Worm (Caenorhabditis elegans): Measurements from ENCODE around the gene F36F12.1.

The F36F12.1 gene

DNA sequence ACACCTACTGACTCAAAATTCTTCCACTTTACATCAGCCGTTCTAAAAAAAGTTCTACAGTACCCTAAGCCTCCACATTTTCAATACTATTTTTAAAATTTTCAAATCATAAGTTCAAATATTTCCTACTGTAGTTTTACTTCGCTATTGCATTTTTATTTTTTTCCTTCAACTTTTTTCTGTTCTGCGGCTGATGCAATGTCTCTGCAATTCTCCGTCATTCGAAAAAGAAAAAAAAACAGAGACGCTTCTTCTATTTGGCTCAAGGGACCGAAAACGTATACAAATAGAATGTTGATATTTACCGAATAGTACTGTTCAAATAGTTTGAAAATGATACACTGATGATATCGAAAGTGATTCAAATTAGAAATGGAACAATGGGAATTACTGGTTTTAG, 35.3 kb upstream of the F36F12.1 start:
- TF ChIP-seq scrt-1 (GFP tag; IDR thresholded peaks at IDR 0.05) (no peak), pes-1 (GFP tag; IDR thresholded peaks at IDR 0.05) (no peak), ets-7 (tag; optimal IDR thresholded peaks at IDR 0.05) (no peak), ceh-36 (tag; optimal IDR thresholded peaks at IDR 0.05) (no peak), tra-4 (tag; optimal IDR thresholded peaks at IDR 0.05) (no peak), hnd-1 (tag; optimal IDR thresholded peaks at IDR 0.05) (no peak), aly-1 (tag; optimal IDR thresholded peaks at IDR 0.05) (no peak), sea-1 (GFP tag; conservative IDR thresholded peaks at IDR 0.05) (no peak), tbx-37 (GFP tag; conservative IDR thresholded peaks at IDR 0.05) (no peak), hmbx-1 (tag; optimal IDR thresholded peaks at IDR 0.05) (no peak), ama-1 (optimal IDR thresholded peaks at IDR 0.05) (no peak)

DNA sequence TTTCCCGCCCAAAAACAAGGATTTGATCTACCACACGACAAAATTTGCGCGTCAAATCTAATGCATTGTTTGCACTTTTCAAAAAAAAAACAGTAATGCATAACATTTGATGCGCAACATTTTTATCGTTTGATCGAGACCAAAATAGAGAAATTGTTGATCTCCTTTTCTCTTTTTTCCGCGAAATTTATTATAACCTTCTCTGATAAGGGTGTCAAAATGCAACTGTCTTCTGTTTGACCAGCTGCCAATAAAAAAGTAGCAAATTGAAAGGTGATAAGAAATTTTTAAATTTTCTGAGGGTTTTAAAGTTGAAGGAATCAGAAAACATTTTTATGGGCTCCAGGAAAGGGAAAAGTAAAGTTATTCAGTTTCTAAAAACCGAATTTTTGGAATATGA, 34.0 kb upstream of the F36F12.1 start:
- TF ChIP-seq aly-1 (tag; optimal IDR thresholded peaks at IDR 0.05) (no peak), pes-1 (GFP tag; IDR thresholded peaks at IDR 0.05) (no peak)

DNA sequence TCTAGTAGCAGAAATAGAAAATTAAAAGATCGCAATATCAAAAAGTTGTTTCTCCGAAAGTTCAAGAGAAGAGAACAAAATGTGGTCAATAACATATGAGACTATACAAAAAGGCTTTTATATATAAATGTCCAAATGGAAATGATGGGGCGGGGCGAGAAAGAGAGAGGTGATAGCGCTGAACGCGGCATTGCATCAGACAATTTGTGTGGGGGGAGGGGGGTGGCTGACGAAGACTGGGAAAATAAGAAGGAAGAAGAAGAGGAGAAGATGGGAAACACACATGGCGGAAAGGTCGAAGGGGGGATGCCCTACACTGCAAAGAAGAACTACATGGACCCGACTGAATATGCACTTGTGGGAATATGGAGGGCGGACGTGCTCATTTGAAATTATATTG, 32.3 kb upstream of the F36F12.1 start:
- TF ChIP-seq pes-1 (GFP tag; IDR thresholded peaks at IDR 0.05) (no peak), ceh-36 (tag; optimal IDR thresholded peaks at IDR 0.05) (no peak)

DNA sequence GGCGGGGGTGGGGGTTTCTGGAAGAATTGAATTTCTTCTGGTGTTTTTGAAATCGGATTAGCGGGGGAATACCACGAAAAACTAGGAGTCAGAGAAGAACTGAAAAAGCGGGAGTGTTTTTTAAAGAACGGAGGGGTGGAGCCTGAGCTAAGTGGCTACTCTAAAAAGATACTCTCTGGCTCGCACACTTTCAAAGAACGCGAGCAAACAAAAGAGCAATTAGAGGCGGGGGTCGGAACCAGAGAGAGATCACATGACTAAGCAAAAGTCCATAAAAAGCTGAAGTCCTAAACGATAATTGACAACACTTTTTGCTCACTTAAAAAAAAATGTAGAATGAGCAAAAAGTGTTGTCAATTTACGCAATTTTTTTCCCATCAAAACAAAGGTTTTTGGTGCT, 31.3 kb upstream of the F36F12.1 start:
- TF ChIP-seq hmbx-1 (tag; optimal IDR thresholded peaks at IDR 0.05) (no peak), pes-1 (GFP tag; IDR thresholded peaks at IDR 0.05) (no peak), tbx-11 (GFP tag; IDR thresholded peaks at IDR 0.05) (no peak), tbx-37 (GFP tag; conservative IDR thresholded peaks at IDR 0.05) (no peak), hmg-4 (GFP tag; optimal IDR thresholded peaks at IDR 0.05) (no peak), hnd-1 (tag; optimal IDR thresholded peaks at IDR 0.05) (no peak), ama-1 (optimal IDR thresholded peaks at IDR 0.05) (no peak)

DNA sequence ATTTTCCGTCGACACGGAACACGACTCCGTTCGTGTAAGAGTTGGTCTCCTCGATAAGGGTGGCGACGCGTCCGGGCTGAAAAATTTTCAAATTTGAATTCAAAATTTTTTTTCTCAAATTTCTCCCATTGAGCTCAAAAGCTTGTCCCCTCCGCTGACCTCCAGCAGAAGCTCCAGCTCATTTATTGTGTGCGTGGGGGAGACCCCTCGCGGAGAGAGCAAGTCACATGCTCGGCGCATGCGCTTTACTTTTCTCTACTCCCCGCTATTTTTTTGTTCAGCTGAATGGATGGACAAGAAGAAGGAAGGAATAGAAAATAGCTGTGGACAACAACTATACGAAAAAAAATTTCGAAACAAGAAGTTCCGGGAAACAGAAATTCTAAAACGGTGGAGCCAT, 30.5 kb upstream of the F36F12.1 start:
- TF ChIP-seq scrt-1 (GFP tag; IDR thresholded peaks at IDR 0.05) (no peak), pes-1 (GFP tag; IDR thresholded peaks at IDR 0.05) (0 out of 2 replicates have a peak, but pooled peaks have one; percentile 34), flt-1 (GFP tag; IDR thresholded peaks at IDR 0.05) (no peak), tbx-11 (GFP tag; IDR thresholded peaks at IDR 0.05) (no peak), ama-1 (optimal IDR thresholded peaks at IDR 0.05) (no peak), hmg-4 (GFP tag; optimal IDR thresholded peaks at IDR 0.05) (no peak), aly-1 (tag; optimal IDR thresholded peaks at IDR 0.05) (no peak), ceh-13 (GFP tag; optimal IDR thresholded peaks at IDR 0.05) (no peak), hmbx-1 (tag; optimal IDR thresholded peaks at IDR 0.05) (no peak)

DNA sequence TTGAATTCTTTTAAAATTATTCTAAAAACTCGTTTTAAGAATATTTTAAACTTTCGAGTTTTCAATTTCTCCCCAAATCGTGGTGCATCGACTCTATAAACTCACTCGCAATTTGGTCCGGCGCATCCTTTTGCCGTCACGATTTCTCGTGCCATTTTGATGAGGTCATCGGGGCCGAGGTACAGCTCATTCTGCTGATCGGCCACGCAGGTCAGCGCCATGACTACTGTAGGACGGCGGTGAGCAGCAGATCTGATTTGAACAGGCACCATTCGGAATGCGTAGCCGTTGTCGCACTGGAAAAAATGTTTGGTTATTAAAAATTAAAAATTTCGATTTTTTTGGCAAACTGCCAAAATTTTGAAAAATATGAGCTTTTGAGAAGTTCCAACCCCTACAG, 29.7 kb upstream of the F36F12.1 start:
- TF ChIP-seq flt-1 (GFP tag; IDR thresholded peaks at IDR 0.05) (no peak), hmg-4 (GFP tag; optimal IDR thresholded peaks at IDR 0.05) (no peak), ceh-36 (tag; optimal IDR thresholded peaks at IDR 0.05) (no peak), tbx-11 (GFP tag; IDR thresholded peaks at IDR 0.05) (no peak), aly-1 (tag; optimal IDR thresholded peaks at IDR 0.05) (no peak), F13C5.2 (tag; optimal IDR thresholded peaks at IDR 0.05) (no peak), tbx-37 (GFP tag; conservative IDR thresholded peaks at IDR 0.05) (no peak), hnd-1 (tag; optimal IDR thresholded peaks at IDR 0.05) (no peak), hmbx-1 (tag; optimal IDR thresholded peaks at IDR 0.05) (no peak), scrt-1 (GFP tag; IDR thresholded peaks at IDR 0.05) (no peak)

DNA sequence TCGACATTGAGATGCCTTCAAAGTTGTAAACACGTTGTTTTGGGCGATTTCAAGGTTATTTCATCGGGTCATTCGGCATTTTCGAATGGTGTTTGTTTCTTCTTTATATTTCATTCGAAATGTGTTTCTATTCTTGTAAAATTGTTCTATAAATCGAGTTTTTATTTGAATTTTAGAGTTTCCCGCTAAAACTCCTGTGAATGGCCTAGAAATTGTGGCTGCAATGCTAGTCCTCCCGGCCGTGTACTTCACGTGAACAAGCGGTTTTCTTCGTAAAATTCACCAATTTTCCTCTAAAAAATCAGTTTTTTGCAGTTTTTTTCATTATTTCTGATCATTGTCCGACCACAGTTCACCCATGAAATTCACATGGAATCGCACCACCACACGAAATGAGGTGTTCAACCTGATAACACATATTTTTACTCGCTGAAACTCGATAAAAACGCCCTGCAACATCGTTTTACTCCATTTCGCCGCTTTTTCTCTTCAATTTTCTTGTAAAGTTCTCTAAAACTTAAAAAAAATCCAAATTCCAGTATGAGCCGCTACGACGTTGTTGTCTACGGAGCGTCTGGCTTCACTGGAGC, 24.1 kb upstream of the F36F12.1 start, which contains the start of gene ldp-1:
ldp-1 (plus strand) TSS at position 540 of the 590 bp plus-strand sequence.
- TF ChIP-seq F13C5.2 (tag; optimal IDR thresholded peaks at IDR 0.05) (no peak), tbx-11 (GFP tag; IDR thresholded peaks at IDR 0.05) (no peak), aly-1 (tag; optimal IDR thresholded peaks at IDR 0.05) (no peak), ceh-36 (tag; optimal IDR thresholded peaks at IDR 0.05) (no peak), tbx-37 (GFP tag; conservative IDR thresholded peaks at IDR 0.05) (peak; percentile 73), flt-1 (GFP tag; IDR thresholded peaks at IDR 0.05) (no peak), hmg-4 (GFP tag; optimal IDR thresholded peaks at IDR 0.05) (no peak), hmbx-1 (tag; optimal IDR thresholded peaks at IDR 0.05) (no peak), pes-1 (GFP tag; IDR thresholded peaks at IDR 0.05) (0 out of 2 replicates have a peak, but pooled peaks have one; percentile 56), ets-7 (tag; optimal IDR thresholded peaks at IDR 0.05) (no peak), tra-4 (tag; optimal IDR thresholded peaks at IDR 0.05) (no peak), sea-1 (GFP tag; conservative IDR thresholded peaks at IDR 0.05) (no peak), ama-1 (optimal IDR thresholded peaks at IDR 0.05) (no peak), B0310.2 (tag; optimal IDR thresholded peaks at IDR 0.05) (no peak)

DNA sequence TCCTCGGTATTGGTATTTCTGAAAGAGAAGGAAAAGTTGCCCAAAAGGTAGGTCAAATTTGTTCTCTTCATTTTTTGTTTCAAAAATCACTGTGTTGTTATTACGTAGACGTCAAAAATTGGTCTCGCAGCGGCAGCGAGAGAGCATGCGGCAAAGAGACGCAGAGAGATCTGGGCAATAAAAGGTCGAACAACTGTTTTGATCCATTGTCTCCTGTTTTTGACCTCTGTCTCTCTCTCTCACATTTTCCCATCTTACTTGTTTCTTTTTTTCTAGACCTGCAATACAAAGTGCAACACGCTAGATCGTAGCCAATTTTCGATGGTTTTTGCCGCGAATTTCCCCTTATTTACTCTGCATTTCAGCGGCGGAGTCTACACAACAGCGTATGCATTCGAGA, 23.5 kb upstream of the F36F12.1 start:
- TF ChIP-seq hnd-1 (tag; optimal IDR thresholded peaks at IDR 0.05) (no peak), hmbx-1 (tag; optimal IDR thresholded peaks at IDR 0.05) (no peak), B0310.2 (tag; optimal IDR thresholded peaks at IDR 0.05) (no peak), ceh-36 (tag; optimal IDR thresholded peaks at IDR 0.05) (no peak), aly-1 (tag; optimal IDR thresholded peaks at IDR 0.05) (no peak)

DNA sequence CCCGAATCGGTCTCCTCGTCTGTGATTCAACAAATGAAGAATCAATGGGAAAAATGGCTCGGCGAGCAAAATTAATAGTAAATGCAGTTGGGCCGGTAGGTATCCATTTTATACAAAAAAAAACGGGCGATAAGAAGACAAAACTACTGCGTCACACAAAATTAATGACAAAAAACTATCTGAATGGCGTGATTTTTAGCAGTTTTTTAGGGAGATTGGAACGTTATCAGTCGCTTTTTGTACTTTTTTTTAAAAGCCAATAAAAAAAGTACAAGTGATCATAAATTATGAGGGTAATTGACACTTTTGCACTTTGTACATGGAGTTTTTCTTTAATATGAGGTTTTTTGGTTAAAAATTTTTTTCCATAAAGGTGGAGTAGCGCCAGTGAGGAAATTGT, 20.1 kb upstream of the F36F12.1 start:
- no peak for TF ChIP-seq ceh-36 (tag; optimal IDR thresholded peaks at IDR 0.05)
- no peak for TF ChIP-seq aly-1 (tag; optimal IDR thresholded peaks at IDR 0.05)
- no peak for TF ChIP-seq tbx-37 (GFP tag; conservative IDR thresholded peaks at IDR 0.05)
- TF ChIP-seq tbx-11 (GFP tag; IDR thresholded peaks at IDR 0.05): no peak
- TF ChIP-seq hmbx-1 (tag; optimal IDR thresholded peaks at IDR 0.05): no peak
- TF ChIP-seq hnd-1 (tag; optimal IDR thresholded peaks at IDR 0.05): no peak
- no peak for TF ChIP-seq hmg-4 (GFP tag; optimal IDR thresholded peaks at IDR 0.05)
- TF ChIP-seq B0310.2 (tag; optimal IDR thresholded peaks at IDR 0.05): no peak
- TF ChIP-seq pes-1 (GFP tag; IDR thresholded peaks at IDR 0.05): no peak
- no peak for TF ChIP-seq flt-1 (GFP tag; IDR thresholded peaks at IDR 0.05)
- no peak for TF ChIP-seq ama-1 (optimal IDR thresholded peaks at IDR 0.05)
- no peak for TF ChIP-seq ceh-13 (GFP tag; optimal IDR thresholded peaks at IDR 0.05)
- TF ChIP-seq scrt-1 (GFP tag; IDR thresholded peaks at IDR 0.05): no peak
- no peak for TF ChIP-seq sea-1 (GFP tag; conservative IDR thresholded peaks at IDR 0.05)
- TF ChIP-seq F13C5.2 (tag; optimal IDR thresholded peaks at IDR 0.05): no peak
- TF ChIP-seq ets-7 (tag; optimal IDR thresholded peaks at IDR 0.05): no peak

Data from whole organism, early embryonic.